In genomic region chrIII:5965368-5965767, ce11 we compare ENCODE assay signal across 3 worm cellular contexts.
TF ChIP-seq lines count a peak whose summit lies in the region.

No protein-coding gene starts in this region.

TF ChIP-seq in whole organism, L1 larva, 84 proteins besides CTCF, POLR2A, EP300 and RAD21:
- TF ChIP-seq fos-1 (tag; optimal IDR thresholded peaks at IDR 0.05; lab: Kevin White, UChicago) (no peak), ceh-63 (GFP tag; optimal IDR thresholded peaks at IDR 0.05; lab: Kevin White, UChicago) (no peak), nhr-85 (tag; lab: Kevin White, UChicago) (peak; percentile 64), ets-5 (GFP tag; IDR thresholded peaks at IDR 0.05; lab: Robert Waterston, UW) (no peak), lin-14 (GFP tag; optimal IDR thresholded peaks at IDR 0.05; lab: Kevin White, UChicago) (peak; percentile 3)

TF ChIP-seq in whole organism, L2 larva, 48 proteins besides CTCF, POLR2A, EP300 and RAD21:
- TF ChIP-seq nhr-23 (tag; optimal IDR thresholded peaks at IDR 0.05; lab: Kevin White, UChicago): no peak
- TF ChIP-seq alr-1 (tag; optimal IDR thresholded peaks at IDR 0.05; lab: Kevin White, UChicago): no peak
- TF ChIP-seq nhr-11 (tag; optimal IDR thresholded peaks at IDR 0.05; lab: Kevin White, UChicago): no peak
- TF ChIP-seq ztf-11 (tag; optimal IDR thresholded peaks at IDR 0.05; lab: Kevin White, UChicago): no peak
- TF ChIP-seq nhr-10 (tag; optimal IDR thresholded peaks at IDR 0.05; lab: Kevin White, UChicago): no peak
- no peak for TF ChIP-seq ztf-1 (GFP tag; conservative IDR thresholded peaks at IDR 0.05; lab: Robert Waterston, UW)
- TF ChIP-seq ceh-16 (tag; optimal IDR thresholded peaks at IDR 0.05; lab: Kevin White, UChicago): peak; percentile 87
- no peak for TF ChIP-seq lin-11 (tag; optimal IDR thresholded peaks at IDR 0.05; lab: Kevin White, UChicago)
TF ChIP-seq in whole organism, L2 larva: peak in this region for 1.

TF ChIP-seq in whole organism, L3 larva, 47 proteins besides CTCF, POLR2A, EP300 and RAD21:
- TF ChIP-seq nhr-11 (tag; optimal IDR thresholded peaks at IDR 0.05; lab: Kevin White, UChicago) (no peak), pha-4 (tag; optimal IDR thresholded peaks at IDR 0.05; lab: Kevin White, UChicago) (peak; percentile 10), R02D3.7 (tag; optimal IDR thresholded peaks at IDR 0.05; lab: Kevin White, UChicago) (no peak), ceh-82 (tag; optimal IDR thresholded peaks at IDR 0.05; lab: Kevin White, UChicago) (no peak), elt-1 (tag; optimal IDR thresholded peaks at IDR 0.05; lab: Kevin White, UChicago) (peak; percentile 75)
